Worm (Caenorhabditis elegans): ENCODE measurements around the gene ZK180.6.

DNA sequence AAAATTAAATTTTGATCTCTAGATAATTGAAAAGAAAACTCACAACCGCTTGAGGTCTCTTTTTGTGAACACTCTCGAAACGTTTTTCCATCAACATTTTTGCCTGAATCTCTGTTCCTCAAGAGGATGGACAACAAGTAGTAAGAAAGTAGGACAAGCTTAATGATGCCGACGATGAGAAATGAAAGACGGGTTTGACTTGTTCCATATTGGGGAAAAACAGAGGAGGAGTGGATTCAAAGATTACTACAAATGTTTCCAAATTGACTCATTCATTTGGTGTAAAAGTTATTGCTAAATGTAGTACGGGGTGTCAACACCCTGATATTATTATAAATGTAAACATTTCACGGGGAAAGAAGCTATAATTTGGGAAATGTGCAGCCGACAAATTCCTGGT is 8.2 kb upstream of the ZK180.6 start, which contains the start of gene ZK185.4:
- no peak for TF ChIP-seq dpl-1 (GFP tag; optimal IDR thresholded peaks at IDR 0.05)
- no peak for TF ChIP-seq F57A8.1 (GFP tag; optimal IDR thresholded peaks at IDR 0.05)
- no peak for TF ChIP-seq let-607 (tag; optimal IDR thresholded peaks at IDR 0.05)
- no peak for TF ChIP-seq ceh-27 (GFP tag; optimal IDR thresholded peaks at IDR 0.05)
- TF ChIP-seq ceh-100 (GFP tag; IDR thresholded peaks at IDR 0.05), result no peak
- TF ChIP-seq F23B12.7 (tag; optimal IDR thresholded peaks at IDR 0.05; ENCODE audit: insufficient read depth), result no peak
- TF ChIP-seq hrde-1 (tag; optimal IDR thresholded peaks at IDR 0.05; ENCODE audit: borderline replicate concordance), result no peak
- TF ChIP-seq fkh-3 (tag; optimal IDR thresholded peaks at IDR 0.05), result no peak
- no peak for TF ChIP-seq snpc-4 (GFP tag; optimal IDR thresholded peaks at IDR 0.05)
- no peak for TF ChIP-seq snpc-4 (tag; optimal IDR thresholded peaks at IDR 0.05)
- no peak for TF ChIP-seq madf-8 (GFP tag; conservative IDR thresholded peaks at IDR 0.05)
- no peak for TF ChIP-seq attf-5 (GFP tag; optimal IDR thresholded peaks at IDR 0.05)
- TF ChIP-seq hmg-1.2 (GFP tag; IDR thresholded peaks at IDR 0.05), result no peak

Data from whole organism, young adult.